Worm (Caenorhabditis elegans): ENCODE results near the gene ZK563.7.

Gene ZK563.7

ce11 chrX:3408717-3409303 is 28.5 kb downstream of the ZK563.7 start:
- TF ChIP-seq nhr-23 (tag; optimal IDR thresholded peaks at IDR 0.05) = no peak
- TF ChIP-seq dmd-4 (tag; optimal IDR thresholded peaks at IDR 0.05) = no peak
- no peak for TF ChIP-seq nhr-6 (tag; optimal IDR thresholded peaks at IDR 0.05)
- TF ChIP-seq aly-2 (tag; optimal IDR thresholded peaks at IDR 0.05) = no peak

- TF ChIP-seq nhr-25 (tag; optimal IDR thresholded peaks at IDR 0.05) (no peak), F13H6.1 (tag; optimal IDR thresholded peaks at IDR 0.05) (peak; percentile 29), fos-1 (tag; optimal IDR thresholded peaks at IDR 0.05) (peak; percentile 33)
Observed at ce11 chrX:3411565-3412022, 31.3 kb downstream of the ZK563.7 start, which contains the start of gene unc-78. Gene unc-78 (minus strand): TSS chrX:3411615.

- peak; percentile 37 for TF ChIP-seq nhr-25 (tag; optimal IDR thresholded peaks at IDR 0.05)
- TF ChIP-seq R02D3.7 (tag; optimal IDR thresholded peaks at IDR 0.05) = no peak
Observed at ce11 chrX:3414660-3415144, 34.4 kb downstream of the ZK563.7 start, which contains the start of gene dhs-27. Gene dhs-27 (minus strand): TSS chrX:3414710.

ce11 chrX:3416063-3416462 is 35.8 kb downstream of the ZK563.7 start:
- no peak for TF ChIP-seq F13H6.1 (tag; optimal IDR thresholded peaks at IDR 0.05)
- TF ChIP-seq nhr-23 (tag; optimal IDR thresholded peaks at IDR 0.05) = no peak
- TF ChIP-seq Y55F3AM.14 (GFP tag; optimal IDR thresholded peaks at IDR 0.05) = no peak
- no peak for TF ChIP-seq skn-1 (tag; optimal IDR thresholded peaks at IDR 0.05)
- no peak for TF ChIP-seq ceh-82 (tag; optimal IDR thresholded peaks at IDR 0.05)

ce11 chrX:3419084-3419483 is 38.8 kb downstream of the ZK563.7 start, which contains the start of gene C04F6.7:
Gene C04F6.7 (minus strand): TSS chrX:3419184.
- no peak for TF ChIP-seq lsy-2 (tag; optimal IDR thresholded peaks at IDR 0.05)
- TF ChIP-seq nhr-25 (tag; optimal IDR thresholded peaks at IDR 0.05) = no peak
- no peak for TF ChIP-seq ztf-1 (GFP tag; conservative IDR thresholded peaks at IDR 0.05)
- no peak for TF ChIP-seq sem-4 (tag; optimal IDR thresholded peaks at IDR 0.05)
- no peak for TF ChIP-seq nhr-237 (tag; optimal IDR thresholded peaks at IDR 0.05)
- no peak for TF ChIP-seq lin-13 (GFP tag; optimal IDR thresholded peaks at IDR 0.05)
- no peak for TF ChIP-seq mbf-1 (tag; optimal IDR thresholded peaks at IDR 0.05)
- no peak for TF ChIP-seq unc-55 (GFP tag; optimal IDR thresholded peaks at IDR 0.05)
- no peak for TF ChIP-seq mab-5 (tag; optimal IDR thresholded peaks at IDR 0.05)
- no peak for TF ChIP-seq nhr-6 (tag; optimal IDR thresholded peaks at IDR 0.05)
- no peak for TF ChIP-seq nhr-21 (tag; optimal IDR thresholded peaks at IDR 0.05)
- TF ChIP-seq gmeb-1 (tag; optimal IDR thresholded peaks at IDR 0.05) = no peak
- TF ChIP-seq lin-11 (tag; optimal IDR thresholded peaks at IDR 0.05) = no peak
- TF ChIP-seq sma-3 (GFP tag; optimal IDR thresholded peaks at IDR 0.05) = no peak
- TF ChIP-seq egl-27 (tag; optimal IDR thresholded peaks at IDR 0.05) = no peak
- no peak for TF ChIP-seq C34F6.9 (tag; optimal IDR thresholded peaks at IDR 0.05)

- no peak for TF ChIP-seq elt-1 (tag; optimal IDR thresholded peaks at IDR 0.05)
- TF ChIP-seq ama-1 (optimal IDR thresholded peaks at IDR 0.05) = no peak
- TF ChIP-seq mab-5 (tag; optimal IDR thresholded peaks at IDR 0.05) = no peak
- TF ChIP-seq snpc-4 (tag; optimal IDR thresholded peaks at IDR 0.05) = no peak
- no peak for TF ChIP-seq sma-9 (GFP tag; optimal IDR thresholded peaks at IDR 0.05)
- no peak for TF ChIP-seq sma-9 (tag; optimal IDR thresholded peaks at IDR 0.05)
- no peak for TF ChIP-seq fos-1 (tag; optimal IDR thresholded peaks at IDR 0.05)
- TF ChIP-seq nhr-21 (tag; optimal IDR thresholded peaks at IDR 0.05) = no peak
- no peak for TF ChIP-seq ceh-82 (tag; optimal IDR thresholded peaks at IDR 0.05)
- no peak for TF ChIP-seq nhr-237 (tag; optimal IDR thresholded peaks at IDR 0.05)
- TF ChIP-seq lin-13 (GFP tag; optimal IDR thresholded peaks at IDR 0.05) = no peak
- TF ChIP-seq zag-1 (tag; optimal IDR thresholded peaks at IDR 0.05) = no peak
- TF ChIP-seq mbf-1 (tag; optimal IDR thresholded peaks at IDR 0.05) = no peak
- no peak for TF ChIP-seq egl-27 (tag; optimal IDR thresholded peaks at IDR 0.05)
- TF ChIP-seq sma-3 (GFP tag; optimal IDR thresholded peaks at IDR 0.05) = no peak
- no peak for TF ChIP-seq C34F6.9 (tag; optimal IDR thresholded peaks at IDR 0.05)
- no peak for TF ChIP-seq dmd-4 (tag; optimal IDR thresholded peaks at IDR 0.05)
Observed at ce11 chrX:3424516-3424915, 44.2 kb downstream of the ZK563.7 start, which contains the start of gene ZK813.6. Gene ZK813.6 (plus strand): TSS chrX:3424816.
